Fruit fly (Drosophila melanogaster) whole organism, pupa: ENCODE measurements around the gene Adhr.

Experiments used
- CG10348 ChIP-seq: fragments of 200-800 bp; sonication (Bioruptor generic); IDR thresholded peaks from 2 replicates; pipeline ENCODE4 v1.3.6; 2022; ENCODE audit warnings: missing biosample characterization, missing genetic modification characterization
- CG12605 ChIP-seq: fragments of 200-800 bp; sonication (Bioruptor generic); IDR thresholded peaks from 2 replicates; pipeline ENCODE4 v1.3.6; 2022; ENCODE audit warnings: missing biosample characterization, missing genetic modification characterization
- CG13204 ChIP-seq: fragments of 200-800 bp; sonication (Bioruptor generic); optimal IDR thresholded peaks from 2 replicates; lab custom pipeline; 2018; ENCODE audit warnings: missing biosample characterization, mild to moderate bottlenecking, missing genetic modification characterization, moderate library complexity
- CG14655 ChIP-seq: fragments of 200-800 bp; sonication (Bioruptor generic); optimal IDR thresholded peaks from 3 replicates; lab custom pipeline; 2017; ENCODE audit warnings: mild to moderate bottlenecking, missing biosample characterization, missing genetic modification reagents, missing genetic modification characterization
- CG15710 ChIP-seq: fragments of 200-800 bp; sonication (Bioruptor generic); optimal IDR thresholded peaks from 2 replicates; lab custom pipeline; 2018; ENCODE audit warnings: missing biosample characterization, mild to moderate bottlenecking, missing genetic modification characterization, moderate library complexity
- CG17806 ChIP-seq: fragments of 200-800 bp; sonication (Bioruptor generic); optimal IDR thresholded peaks from 2 replicates; lab custom pipeline; 2018; ENCODE audit warnings: missing biosample characterization, mild to moderate bottlenecking, missing genetic modification characterization, moderate library complexity
- CG32121 ChIP-seq: fragments of 200-800 bp; sonication (Bioruptor generic); IDR thresholded peaks from 2 replicates; pipeline ENCODE4 v1.3.6; 2022; ENCODE audit warnings: missing biosample characterization, missing genetic modification characterization
- CG34367 ChIP-seq: fragments of 200-800 bp; sonication (Bioruptor generic); optimal IDR thresholded peaks from 2 replicates; lab custom pipeline; 2018; ENCODE audit warnings: missing biosample characterization, mild to moderate bottlenecking, missing genetic modification characterization
- CG4496 ChIP-seq: fragments of 200-800 bp; sonication (Bioruptor generic); IDR thresholded peaks from 3 replicates; pipeline ENCODE4 v1.3.6; 2022; ENCODE audit warnings: missing biosample characterization, missing genetic modification characterization
- CG8159 ChIP-seq: fragments of 200-800 bp; sonication (Bioruptor generic); optimal IDR thresholded peaks from 3 replicates; lab custom pipeline; 2018; ENCODE audit warnings: missing biosample characterization, mild to moderate bottlenecking, missing genetic modification characterization, moderate library complexity
- CG8301 ChIP-seq: fragments of 200-800 bp; sonication (Bioruptor generic); optimal IDR thresholded peaks from 2 replicates; lab custom pipeline; 2018; ENCODE audit warnings: missing biosample characterization, mild to moderate bottlenecking, missing genetic modification characterization
- CG9948 ChIP-seq: fragments of 200-800 bp; sonication (Bioruptor generic); optimal IDR thresholded peaks from 2 replicates; lab custom pipeline; 2018; ENCODE audit warnings: missing biosample characterization, mild to moderate bottlenecking, missing genetic modification characterization, moderate library complexity
- D1 ChIP-seq: fragments of 200-800 bp; sonication (Bioruptor generic); optimal IDR thresholded peaks from 2 replicates; lab custom pipeline; 2018; ENCODE audit warnings: missing biosample characterization, mild to moderate bottlenecking, missing genetic modification characterization, moderate library complexity
- EcR ChIP-seq: fragments of 200-800 bp; sonication (Bioruptor generic); optimal IDR thresholded peaks from 3 replicates; lab custom pipeline; 2019; ENCODE audit warnings: missing biosample characterization, missing genetic modification characterization, mild to moderate bottlenecking, moderate library complexity, missing genetic modification reagents
- Ets98B ChIP-seq: fragments of 200-800 bp; sonication (Bioruptor generic); IDR thresholded peaks from 2 replicates; pipeline ENCODE4 v1.3.6; 2022; ENCODE audit warnings: missing biosample characterization, missing genetic modification characterization
- Pif1A ChIP-seq: fragments of 200-800 bp; sonication (Bioruptor generic); optimal IDR thresholded peaks from 3 replicates; lab custom pipeline; 2016; ENCODE audit warnings: missing biosample characterization, missing genetic modification characterization
- Pif1B ChIP-seq: fragments of 200-800 bp; sonication (Bioruptor generic); optimal IDR thresholded peaks from 3 replicates; lab custom pipeline; 2016; ENCODE audit warnings: missing biosample characterization, missing genetic modification characterization
- Snoo ChIP-seq: fragments of 200-800 bp; sonication (Bioruptor generic); optimal IDR thresholded peaks from 3 replicates; lab custom pipeline; 2017; ENCODE audit warnings: missing biosample characterization, mild to moderate bottlenecking, missing genetic modification characterization, inconsistent platforms
- fd96Ca ChIP-seq: fragments of 200-800 bp; sonication (Bioruptor generic); IDR thresholded peaks from 3 replicates; pipeline ENCODE4 v1.3.6; 2022; ENCODE audit warnings: missing biosample characterization, missing genetic modification characterization
- gl ChIP-seq: fragments of 200-800 bp; sonication (Bioruptor generic); optimal IDR thresholded peaks from 2 replicates; lab custom pipeline; 2018; ENCODE audit warnings: missing biosample characterization, mild to moderate bottlenecking, missing genetic modification characterization
- rn ChIP-seq: fragments of 200-800 bp; sonication (Bioruptor generic); IDR thresholded peaks from 2 replicates; pipeline ENCODE4 v1.3.6; 2022; ENCODE audit warnings: missing biosample characterization, missing genetic modification characterization

Adhr gene

DNA sequence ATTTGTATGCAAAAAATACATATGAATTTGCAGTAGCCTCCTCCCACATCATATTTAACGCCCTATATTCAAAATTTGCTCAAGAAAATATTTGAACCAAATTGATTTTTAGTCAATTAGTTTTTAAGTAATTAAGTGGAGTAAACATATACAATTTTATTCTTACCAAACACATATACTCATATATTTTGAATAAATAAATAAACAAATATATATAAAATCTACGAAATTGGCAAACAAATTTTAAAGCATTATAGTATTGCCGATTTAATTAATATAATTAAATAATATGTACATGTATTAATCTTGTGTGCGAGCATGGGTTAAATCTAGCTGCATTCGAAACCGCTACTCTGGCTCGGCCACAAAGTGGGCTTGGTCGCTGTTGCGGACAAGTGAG, 908 bp upstream of the Adhr start:
- TF ChIP-seq CG8159 (tag; lab: Kevin White, UChicago) (peak; percentile 56), CG17806 (tag; lab: Kevin White, UChicago) (peak; percentile 6), CG15710 (tag; lab: Kevin White, UChicago) (peak; percentile 46), CG10348 (GFP tag; lab: Robert Waterston, UW) (no peak), EcR (GFP tag; lab: Kevin White, UChicago) (no peak), CG8301 (tag; lab: Kevin White, UChicago) (peak; percentile 25)

DNA sequence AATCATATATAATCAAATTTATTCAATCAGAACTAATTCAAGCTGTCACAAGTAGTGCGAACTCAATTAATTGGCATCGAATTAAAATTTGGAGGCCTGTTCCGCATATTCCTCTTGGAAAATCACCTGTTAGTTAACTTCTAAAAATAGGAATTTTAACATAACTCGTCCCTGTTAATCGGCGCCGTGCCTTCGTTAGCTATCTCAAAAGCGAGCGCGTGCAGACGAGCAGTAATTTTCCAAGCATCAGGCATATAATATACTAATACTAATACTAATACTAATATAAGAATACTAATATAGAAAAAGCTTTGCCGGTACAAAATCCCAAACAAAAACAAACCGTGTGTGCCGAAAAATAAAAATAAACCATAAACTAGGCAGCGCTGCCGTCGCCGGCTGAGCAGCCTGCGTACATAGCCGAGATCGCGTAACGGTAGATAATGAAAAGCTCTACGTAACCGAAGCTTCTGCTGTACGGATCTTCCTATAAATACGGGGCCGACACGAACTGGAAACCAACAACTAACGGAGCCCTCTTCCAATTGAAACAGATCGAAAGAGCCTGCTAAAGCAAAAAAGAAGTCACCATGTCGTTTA, 497 bp downstream of the Adhr start:
- no peak for TF ChIP-seq EcR (GFP tag; lab: Kevin White, UChicago)
- no peak for TF ChIP-seq CG12605 (GFP tag; lab: Robert Waterston, UW)
- no peak for TF ChIP-seq gl (tag; lab: Kevin White, UChicago)
- no peak for TF ChIP-seq Ets98B
- TF ChIP-seq CG8301 (tag; lab: Kevin White, UChicago), result no peak
- no peak for TF ChIP-seq CG10348 (GFP tag; lab: Robert Waterston, UW)
- TF ChIP-seq Snoo, result no peak
- no peak for TF ChIP-seq CG15710 (tag; lab: Kevin White, UChicago)
- no peak for TF ChIP-seq Pif1A (GFP tag; lab: Kevin White, UChicago)
- TF ChIP-seq Pif1B (GFP tag; lab: Kevin White, UChicago), result no peak
- no peak for TF ChIP-seq CG17806 (tag; lab: Kevin White, UChicago)
- no peak for TF ChIP-seq CG32121 (GFP tag; lab: Robert Waterston, UW)
- no peak for TF ChIP-seq CG4496
- TF ChIP-seq CG9948 (tag; lab: Kevin White, UChicago), result no peak
- no peak for TF ChIP-seq D1 (tag; lab: Kevin White, UChicago)
- no peak for TF ChIP-seq CG14655 (GFP tag; lab: Kevin White, UChicago)
- no peak for TF ChIP-seq CG8159 (tag; lab: Kevin White, UChicago)
- no peak for TF ChIP-seq rn (GFP tag; lab: Robert Waterston, UW)
- no peak for TF ChIP-seq CG13204 (GFP tag; lab: Kevin White, UChicago)

DNA sequence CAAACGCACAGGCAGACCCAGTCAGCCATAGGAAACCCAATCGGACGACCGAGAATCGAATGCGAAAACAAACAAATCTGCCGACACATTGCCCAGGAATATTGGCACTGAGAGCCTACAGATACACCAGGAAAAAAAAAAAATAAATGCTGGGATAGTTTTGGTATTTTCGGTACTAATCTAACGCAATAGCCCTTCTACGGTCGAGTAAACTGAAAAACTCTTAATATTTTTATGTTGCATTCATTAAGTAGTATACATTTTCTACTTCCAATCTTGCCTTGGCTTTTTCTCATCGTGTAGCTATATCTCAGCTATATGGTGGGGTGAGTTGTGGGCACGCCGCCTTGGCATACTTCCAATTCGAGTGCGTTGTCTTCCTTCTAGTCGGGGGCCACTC, 4.2 kb downstream of the Adhr start:
- TF ChIP-seq CG32121 (GFP tag; lab: Robert Waterston, UW) (peak; percentile 86), Pif1A (GFP tag; lab: Kevin White, UChicago) (peak; percentile 62), CG8301 (tag; lab: Kevin White, UChicago) (peak; percentile 71), gl (tag; lab: Kevin White, UChicago) (no peak), Snoo (no peak), CG10348 (GFP tag; lab: Robert Waterston, UW) (no peak), CG17806 (tag; lab: Kevin White, UChicago) (peak; percentile 47), CG14655 (GFP tag; lab: Kevin White, UChicago) (peak; percentile 80), Pif1B (GFP tag; lab: Kevin White, UChicago) (peak; percentile 20), Ets98B (peak; percentile 89), rn (GFP tag; lab: Robert Waterston, UW) (peak; percentile 64; the same call in 1 of the 2 replicates), CG12605 (GFP tag; lab: Robert Waterston, UW) (peak; percentile 67), D1 (tag; lab: Kevin White, UChicago) (no peak), CG4496 (peak; percentile 90), CG15710 (tag; lab: Kevin White, UChicago) (peak; percentile 38), CG8159 (tag; lab: Kevin White, UChicago) (peak; percentile 47), CG34367 (peak; percentile 18), CG9948 (tag; lab: Kevin White, UChicago) (peak; percentile 40), CG13204 (GFP tag; lab: Kevin White, UChicago) (no peak), EcR (GFP tag; lab: Kevin White, UChicago) (peak; percentile 15), fd96Ca (GFP tag; lab: Robert Waterston, UW) (peak; percentile 89)

DNA sequence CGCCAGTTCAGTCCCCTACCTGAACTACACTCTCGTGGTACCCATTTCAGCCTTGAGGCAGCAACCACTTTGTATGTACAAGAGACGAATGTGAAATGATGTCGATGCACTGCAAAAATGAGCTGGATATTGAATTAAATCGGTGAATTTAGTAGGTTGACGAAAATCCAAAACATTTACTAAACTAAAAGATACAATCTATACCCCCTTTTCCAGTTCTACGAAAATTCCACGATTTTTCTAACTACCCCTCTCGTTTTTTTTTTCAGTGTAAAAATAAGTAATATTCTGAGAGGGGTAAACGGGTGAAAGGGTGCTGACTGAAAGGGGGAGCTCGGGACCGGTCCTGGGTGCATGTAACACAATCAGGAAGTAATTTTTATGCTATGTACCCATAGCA, 6.8 kb downstream of the Adhr start:
- peak; percentile 90 for TF ChIP-seq CG32121 (GFP tag; lab: Robert Waterston, UW)
- peak; percentile 95 for TF ChIP-seq Pif1A (GFP tag; lab: Kevin White, UChicago)
- peak; percentile 89 for TF ChIP-seq CG12605 (GFP tag; lab: Robert Waterston, UW)
- peak; percentile 95 for TF ChIP-seq CG14655 (GFP tag; lab: Kevin White, UChicago)
- TF ChIP-seq CG9948 (tag; lab: Kevin White, UChicago), result peak; percentile 94
- peak; percentile 80 for TF ChIP-seq rn (GFP tag; lab: Robert Waterston, UW)
- peak; percentile 95 for TF ChIP-seq CG17806 (tag; lab: Kevin White, UChicago)
- peak; percentile 93 for TF ChIP-seq CG34367
- no peak; the same call in 1 of the 2 replicates for TF ChIP-seq CG10348 (GFP tag; lab: Robert Waterston, UW)
- TF ChIP-seq CG13204 (GFP tag; lab: Kevin White, UChicago), result peak; percentile 83
- peak; percentile 93 for TF ChIP-seq Pif1B (GFP tag; lab: Kevin White, UChicago)
- TF ChIP-seq D1 (tag; lab: Kevin White, UChicago), result peak; percentile 82
- TF ChIP-seq Ets98B, result peak; percentile 91
- TF ChIP-seq EcR (GFP tag; lab: Kevin White, UChicago), result peak; percentile 68
- TF ChIP-seq gl (tag; lab: Kevin White, UChicago), result peak; percentile 90
- peak; percentile 96 for TF ChIP-seq CG8159 (tag; lab: Kevin White, UChicago)
- peak; percentile 72 for TF ChIP-seq Snoo
- peak; percentile 94 for TF ChIP-seq CG4496
- peak; percentile 94 for TF ChIP-seq CG8301 (tag; lab: Kevin White, UChicago)
- peak; percentile 89 for TF ChIP-seq fd96Ca (GFP tag; lab: Robert Waterston, UW)
- TF ChIP-seq CG15710 (tag; lab: Kevin White, UChicago), result peak; percentile 94

DNA sequence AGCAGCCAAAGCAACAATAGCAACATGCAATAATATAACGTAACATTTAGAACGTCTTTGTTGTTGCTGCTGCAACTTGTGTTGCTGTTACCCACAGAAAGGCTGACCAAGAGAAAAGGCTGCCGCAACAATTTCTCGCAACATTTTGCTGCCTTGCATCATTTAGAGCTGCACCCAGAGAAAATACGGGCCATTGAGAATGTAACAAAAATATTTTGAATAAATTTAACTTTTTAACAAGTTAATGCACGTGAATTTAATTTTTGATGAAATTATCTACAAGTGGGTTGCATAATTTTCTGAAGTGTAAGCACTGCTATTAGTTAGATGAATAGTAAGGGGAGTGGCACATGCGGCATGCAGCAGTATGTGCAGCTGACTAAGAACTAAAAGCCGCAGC, 8.5 kb downstream of the Adhr start:
- TF ChIP-seq Snoo (no peak), fd96Ca (GFP tag; lab: Robert Waterston, UW) (peak; percentile 69; the same call in 2 of the 3 replicates), CG12605 (GFP tag; lab: Robert Waterston, UW) (peak; percentile 65; the same call in 1 of the 2 replicates), gl (tag; lab: Kevin White, UChicago) (no peak), rn (GFP tag; lab: Robert Waterston, UW) (peak; percentile 61), Ets98B (peak; percentile 82), CG17806 (tag; lab: Kevin White, UChicago) (peak; percentile 32), CG10348 (GFP tag; lab: Robert Waterston, UW) (no peak), D1 (tag; lab: Kevin White, UChicago) (no peak), CG8159 (tag; lab: Kevin White, UChicago) (no peak), Pif1A (GFP tag; lab: Kevin White, UChicago) (peak; percentile 74), CG34367 (no peak), CG32121 (GFP tag; lab: Robert Waterston, UW) (peak; percentile 73), CG9948 (tag; lab: Kevin White, UChicago) (peak; percentile 37), CG15710 (tag; lab: Kevin White, UChicago) (no peak), CG13204 (GFP tag; lab: Kevin White, UChicago) (no peak), Pif1B (GFP tag; lab: Kevin White, UChicago) (peak; percentile 73), CG14655 (GFP tag; lab: Kevin White, UChicago) (peak; percentile 86), EcR (GFP tag; lab: Kevin White, UChicago) (no peak), CG4496 (peak; percentile 87), CG8301 (tag; lab: Kevin White, UChicago) (peak; percentile 86)
